Worm (Caenorhabditis elegans): ENCODE data around the gene C07E3.10.

C07E3.10 gene

DNA sequence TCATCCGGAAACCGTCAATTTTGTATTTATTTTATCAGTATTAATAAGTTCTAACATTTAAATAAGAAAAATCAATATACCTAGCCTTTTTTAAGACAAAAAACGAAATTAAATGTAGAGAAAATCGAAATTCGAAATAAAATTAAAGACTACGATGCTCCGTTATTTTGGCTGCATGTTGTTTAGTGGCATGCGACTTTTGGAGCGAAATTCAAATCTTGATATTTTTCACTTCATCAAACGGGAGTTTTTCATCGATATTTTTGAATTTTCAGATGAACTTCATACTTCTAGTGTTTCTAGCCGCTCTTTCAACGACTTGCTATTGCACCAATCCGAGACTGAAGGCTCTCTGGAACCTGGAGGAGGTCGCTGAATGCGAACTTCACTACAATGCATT lies 4.3 kb downstream of the C07E3.10 start, which contains the start of gene C07E3.9:
Gene C07E3.9 (plus strand): TSS at position 270 of the 400 bp plus-strand sequence.
- TF ChIP-seq unc-62 (GFP tag; optimal IDR thresholded peaks at IDR 0.05) = no peak

- TF ChIP-seq unc-62 (GFP tag; optimal IDR thresholded peaks at IDR 0.05) = no peak
Observed at ce11 chrII:10351963-10352362, 5.8 kb downstream of the C07E3.10 start, which contains the start of gene C07E3.8. Gene C07E3.8, plus strand, starts transcription at chrII:10352263.

DNA sequence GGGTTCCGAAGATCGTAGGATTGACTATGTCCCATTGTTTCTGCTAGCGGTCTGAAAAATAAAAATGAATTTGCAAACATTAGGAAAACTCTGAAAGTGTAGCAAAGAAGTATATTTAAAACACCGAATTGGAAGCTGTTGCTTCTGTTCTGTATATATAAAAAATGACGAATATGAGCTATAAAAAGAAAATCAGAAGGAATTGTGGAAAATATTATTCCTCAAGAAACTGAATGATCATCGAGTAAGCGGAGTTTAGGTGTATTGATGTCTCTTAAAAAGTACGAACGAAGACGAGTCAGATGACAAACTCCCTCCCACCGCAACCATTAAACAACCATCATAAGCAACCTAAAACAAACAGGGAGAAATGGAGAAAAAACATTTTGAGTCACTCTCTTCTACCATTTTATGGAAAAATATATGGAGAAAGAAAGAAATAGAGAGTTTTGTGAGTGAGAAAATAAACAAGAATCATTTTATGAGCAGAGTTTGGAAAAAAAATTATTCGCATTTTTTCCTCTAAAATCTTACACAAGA lies 11.4 kb downstream of the C07E3.10 start, which contains the start of gene C07E3.3:
Gene C07E3.3 (minus strand): TSS at position 51 of the 540 bp plus-strand sequence.
- no peak for TF ChIP-seq unc-62 (GFP tag; optimal IDR thresholded peaks at IDR 0.05)

DNA sequence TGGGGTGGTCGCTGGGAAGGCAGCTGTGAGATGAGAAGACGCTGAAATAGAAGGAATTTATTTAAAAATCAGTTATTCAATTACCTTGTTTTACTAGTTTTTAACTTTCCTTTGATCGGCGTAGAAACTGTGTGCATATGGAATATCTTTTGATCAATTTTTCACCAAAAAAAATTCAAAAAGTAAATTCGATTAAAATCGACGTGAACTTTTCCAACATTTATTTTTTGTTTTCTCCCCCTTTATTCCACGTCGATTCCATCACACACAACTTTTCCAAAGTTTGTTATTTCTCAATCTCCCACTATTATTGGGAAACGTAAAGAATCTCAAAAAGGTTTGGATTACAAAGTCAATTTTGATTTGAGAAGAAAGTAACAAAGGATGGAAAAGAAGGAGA lies 14.3 kb downstream of the C07E3.10 start, which contains the start of gene C07E3.4:
Gene C07E3.4 (plus strand): TSS at position 301 of the 400 bp plus-strand sequence.
- no peak for TF ChIP-seq unc-62 (GFP tag; optimal IDR thresholded peaks at IDR 0.05)

DNA sequence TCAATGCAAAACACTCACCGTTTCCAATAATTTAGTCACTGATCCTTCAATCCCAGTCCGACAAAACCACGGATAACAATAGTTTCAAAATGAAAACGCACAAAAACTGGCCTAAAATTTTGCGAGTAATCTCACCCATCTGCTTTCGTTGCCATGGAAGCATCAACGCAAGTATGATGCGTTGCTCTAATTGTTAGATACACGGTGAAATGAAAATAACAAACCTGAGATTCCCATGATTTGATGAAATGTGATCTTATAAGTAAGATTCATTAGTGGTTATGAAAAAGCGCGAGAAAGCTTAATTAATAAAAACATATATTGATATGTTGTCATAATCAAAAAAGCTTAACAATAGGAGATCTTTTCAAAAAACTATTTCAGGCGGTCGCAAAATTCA lies 21.0 kb downstream of the C07E3.10 start, which contains the start of gene ceh-57:
Gene ceh-57 (minus strand): TSS at position 95 of the 400 bp plus-strand sequence.
- TF ChIP-seq unc-62 (GFP tag; optimal IDR thresholded peaks at IDR 0.05) = no peak

DNA sequence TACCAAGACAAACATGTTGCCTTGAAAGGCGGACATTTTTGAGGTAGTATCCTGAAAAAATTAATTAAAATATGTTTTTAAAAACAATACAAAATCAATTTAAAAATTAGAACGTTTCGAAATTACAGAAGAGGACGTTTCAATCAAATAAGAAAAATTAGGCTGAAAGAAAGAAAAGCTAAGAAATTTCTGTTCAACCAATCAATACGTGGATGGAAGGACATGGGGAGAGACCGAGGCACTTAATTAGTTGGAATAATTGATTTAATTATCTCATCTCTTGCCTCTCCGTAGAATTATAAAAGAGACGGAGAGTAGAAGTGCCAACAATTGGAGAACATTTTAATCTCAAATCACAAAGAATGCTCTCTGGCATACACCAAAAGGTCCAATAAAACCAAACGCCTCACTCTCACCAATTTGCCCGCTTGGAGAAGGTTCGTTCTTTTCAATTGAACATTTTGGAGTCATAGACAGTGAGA lies 23.4 kb downstream of the C07E3.10 start, which contains the start of gene ceh-58:
Gene ceh-58 (minus strand): TSS at position 51 of the 482 bp plus-strand sequence.
- TF ChIP-seq unc-62 (GFP tag; optimal IDR thresholded peaks at IDR 0.05) = no peak

DNA sequence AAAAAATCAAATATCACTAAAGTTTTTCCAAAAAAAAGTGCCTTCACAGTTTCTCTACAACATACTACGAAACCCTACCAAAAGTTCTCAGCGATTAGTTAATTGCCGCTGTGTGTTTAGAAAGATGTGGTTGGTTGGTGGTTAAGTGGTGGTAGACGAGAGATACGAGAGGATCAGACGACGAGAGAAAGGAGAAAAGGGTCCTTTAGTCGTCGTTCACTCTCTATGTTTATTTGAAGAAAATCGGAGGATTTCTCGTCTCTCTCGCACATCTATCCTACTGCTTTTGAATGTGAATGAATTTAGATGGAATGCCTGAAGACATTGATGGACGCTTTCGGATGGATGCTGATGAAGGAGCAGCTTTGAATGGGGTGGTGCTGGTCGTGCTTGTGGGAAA lies 24.7 kb downstream of the C07E3.10 start:
- TF ChIP-seq unc-62 (GFP tag; optimal IDR thresholded peaks at IDR 0.05) = no peak

DNA sequence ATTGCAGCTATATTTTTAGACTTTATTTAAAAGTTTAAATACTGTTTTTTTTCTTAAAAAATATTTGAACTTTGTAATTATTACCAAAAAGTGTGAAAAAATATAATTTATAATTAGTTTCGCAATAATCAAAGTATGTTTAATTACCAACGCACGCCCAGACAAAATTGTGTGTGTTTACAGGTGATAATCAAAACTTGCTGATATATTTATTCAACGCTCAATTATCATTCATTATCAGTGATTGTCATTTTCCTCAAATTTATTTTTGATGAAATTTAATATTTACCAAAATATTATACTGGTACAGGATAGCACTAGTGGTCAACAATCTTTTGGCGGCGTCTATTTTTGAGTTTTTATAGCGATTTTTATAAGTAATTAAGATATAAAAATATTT lies 26.8 kb downstream of the C07E3.10 start:
- no peak for TF ChIP-seq unc-62 (GFP tag; optimal IDR thresholded peaks at IDR 0.05)

- TF ChIP-seq unc-62 (GFP tag; optimal IDR thresholded peaks at IDR 0.05) = no peak
Observed at ce11 chrII:10373536-10374169, 27.5 kb downstream of the C07E3.10 start.

DNA sequence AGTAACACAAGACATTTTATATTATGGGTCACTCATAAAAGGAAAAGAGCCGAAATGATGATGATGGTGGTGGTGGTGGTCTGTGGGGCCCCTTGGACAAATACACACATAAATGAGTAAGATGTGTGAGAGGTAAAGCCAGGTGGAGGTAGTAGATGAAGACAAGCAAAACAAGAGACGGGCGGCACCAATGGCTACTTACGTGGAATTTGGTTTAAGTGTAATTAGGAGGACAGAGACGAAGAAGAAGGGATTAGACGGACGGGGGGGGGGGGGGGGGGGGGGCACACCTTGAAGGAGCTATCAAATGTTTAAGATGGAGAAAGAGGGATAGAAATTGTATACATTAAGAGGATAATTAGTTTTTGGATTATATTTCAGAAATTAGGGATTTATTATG lies 28.6 kb downstream of the C07E3.10 start:
- TF ChIP-seq unc-62 (GFP tag; optimal IDR thresholded peaks at IDR 0.05) = no peak

DNA sequence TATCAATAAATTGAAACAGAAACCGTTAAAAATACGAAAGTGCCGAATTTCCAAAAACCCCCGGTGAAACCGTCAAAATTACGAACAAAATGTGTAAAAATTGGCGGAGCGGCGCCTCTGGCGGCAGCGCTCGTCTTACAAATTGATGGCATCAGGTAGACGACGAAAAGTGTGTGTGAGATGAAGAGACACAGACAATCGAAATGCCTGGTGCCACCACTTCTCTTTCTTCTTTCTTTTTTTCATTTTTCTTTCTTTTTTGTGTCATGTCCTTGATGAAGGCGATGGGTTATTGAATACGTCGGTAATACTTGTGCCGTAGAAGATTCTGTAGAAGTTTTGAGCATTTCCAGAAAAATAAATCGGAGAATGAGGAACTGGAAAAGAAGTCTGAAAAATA lies 31.7 kb downstream of the C07E3.10 start:
- TF ChIP-seq unc-62 (GFP tag; optimal IDR thresholded peaks at IDR 0.05) = no peak

DNA sequence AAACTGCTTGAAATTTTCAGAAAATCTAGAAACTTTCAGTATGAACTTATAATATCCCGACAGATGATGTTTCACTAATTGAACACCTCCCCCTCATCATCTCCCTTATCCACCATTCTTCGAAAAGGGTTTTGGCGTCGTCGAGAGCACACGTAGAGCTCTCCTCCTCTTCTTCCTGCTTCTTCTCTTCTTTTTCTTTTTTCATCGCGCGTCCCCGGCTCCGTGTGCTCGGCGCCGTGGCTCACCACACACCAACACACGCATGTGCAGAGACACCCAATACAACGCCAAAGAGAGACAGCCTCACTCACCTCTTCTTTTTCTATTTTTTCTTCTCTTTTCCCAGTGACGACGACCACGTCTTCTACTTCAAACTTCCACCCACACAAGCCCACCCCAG lies 33.4 kb downstream of the C07E3.10 start:
- TF ChIP-seq unc-62 (GFP tag; optimal IDR thresholded peaks at IDR 0.05) = no peak

DNA sequence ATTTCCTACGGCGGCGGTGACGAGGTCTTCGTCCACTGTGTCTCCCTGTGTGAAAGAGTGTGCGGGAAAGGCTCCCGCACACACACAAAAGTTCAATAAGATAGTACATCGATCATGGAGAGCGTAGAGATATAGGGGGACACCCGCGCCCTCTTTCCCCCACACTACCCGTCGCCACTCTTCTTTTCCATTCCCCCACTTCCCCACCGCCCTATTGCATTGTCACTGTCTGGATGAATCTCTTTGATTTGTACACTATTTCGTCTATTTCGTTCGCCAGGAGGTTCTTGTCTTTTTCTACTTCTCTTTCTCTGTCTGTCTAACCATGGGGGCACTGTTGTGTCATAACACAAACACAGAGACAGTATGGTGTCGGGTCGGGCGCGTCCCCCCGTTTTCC lies 36.1 kb downstream of the C07E3.10 start:
- no peak for TF ChIP-seq unc-62 (GFP tag; optimal IDR thresholded peaks at IDR 0.05)

- no peak for TF ChIP-seq unc-62 (GFP tag; optimal IDR thresholded peaks at IDR 0.05)
Observed at ce11 chrII:10384680-10385383, 38.7 kb downstream of the C07E3.10 start, which contains the start of gene ztf-27. Gene ztf-27, plus strand, starts transcription at chrII:10385333.

- no peak for TF ChIP-seq unc-62 (GFP tag; optimal IDR thresholded peaks at IDR 0.05)
Observed at ce11 chrII:10388041-10388706, 42.0 kb downstream of the C07E3.10 start.

DNA sequence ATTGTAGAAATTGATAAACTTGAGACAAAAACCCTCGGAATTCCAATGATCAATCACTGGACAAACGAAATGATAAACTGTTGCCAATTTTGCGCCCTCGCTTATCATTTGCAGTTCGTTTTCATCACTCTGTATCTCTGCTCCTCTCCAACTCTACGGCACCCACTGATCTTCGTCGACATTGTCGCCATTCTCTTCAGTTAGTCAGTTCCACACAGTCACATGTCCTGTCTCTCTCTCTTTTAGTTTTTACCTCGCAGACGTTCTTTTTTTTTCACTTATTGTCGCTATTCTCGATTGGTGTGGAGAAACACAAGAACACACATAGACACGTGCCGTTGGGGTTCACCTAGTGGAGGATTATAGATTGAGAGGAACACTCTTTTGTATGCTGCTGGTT lies 42.9 kb downstream of the C07E3.10 start:
- no peak for TF ChIP-seq unc-62 (GFP tag; optimal IDR thresholded peaks at IDR 0.05)
